Fruit fly (Drosophila melanogaster) whole organism, embryonic: ENCODE measurements around the gene meigo.

Experiments
- Atf-2 ChIP-seq: fragments of 200-800 bp; sonication (Bioruptor generic); optimal IDR thresholded peaks from 2 replicates; lab custom pipeline; 2016; ENCODE audit warnings: missing biosample characterization, missing genetic modification characterization
- Atf6 ChIP-seq: fragments of 200-800 bp; sonication (Bioruptor generic); IDR thresholded peaks from 2 replicates; pipeline ENCODE4 v1.3.6; 2022; ENCODE audit warnings: missing biosample characterization, missing genetic modification characterization
- Awh ChIP-seq: fragments of 200-800 bp; sonication (Bioruptor generic); IDR thresholded peaks from 2 replicates; pipeline ENCODE4, ENCODE4 v1.3.6; 2022; ENCODE audit warnings: missing biosample characterization, missing genetic modification characterization
- Bdp1 ChIP-seq: fragments of 200-800 bp; sonication (Bioruptor generic); optimal IDR thresholded peaks from 3 replicates; lab custom pipeline; 2016; ENCODE audit warnings: missing biosample characterization, missing genetic modification characterization
- CG14667 ChIP-seq: fragments of 200-800 bp; sonication (Bioruptor generic); IDR thresholded peaks from 2 replicates; pipeline ENCODE4 v1.3.6; 2022; ENCODE audit warnings: missing biosample characterization, missing genetic modification characterization
- CG14965 ChIP-seq: fragments of 200-800 bp; sonication (Bioruptor generic); optimal IDR thresholded peaks from 2 replicates; lab custom pipeline; 2016; ENCODE audit warnings: missing biosample characterization, missing genetic modification characterization, borderline replicate concordance
- CG1792 ChIP-seq: fragments of 200-800 bp; sonication (Bioruptor generic); optimal IDR thresholded peaks from 2 replicates; lab custom pipeline; 2016; ENCODE audit warnings: missing biosample characterization, missing genetic modification characterization
- CG30020 ChIP-seq: fragments of 200-800 bp; optimal IDR thresholded peaks from 2 replicates; lab custom pipeline; 2019; ENCODE audit warnings: missing biosample characterization, mild to moderate bottlenecking, missing genetic modification characterization, moderate library complexity
- CG31365 ChIP-seq: fragments of 200-800 bp; sonication (Bioruptor generic); optimal IDR thresholded peaks from 2 replicates; lab custom pipeline; 2018; ENCODE audit warnings: missing biosample characterization, mild to moderate bottlenecking, missing genetic modification characterization
- CG31388 ChIP-seq: fragments of 200-800 bp; sonication (Bioruptor generic); optimal IDR thresholded peaks from 2 replicates; lab custom pipeline; 2016; ENCODE audit warnings: missing biosample characterization, missing genetic modification characterization
- CG4707 ChIP-seq: fragments of 200-800 bp; sonication (Bioruptor generic); optimal IDR thresholded peaks from 2 replicates; lab custom pipeline; 2018; ENCODE audit warnings: missing biosample characterization, mild to moderate bottlenecking, missing genetic modification characterization, moderate library complexity
- CG4854 ChIP-seq: fragments of 200-800 bp; sonication (Bioruptor generic); optimal IDR thresholded peaks from 2 replicates; lab custom pipeline; 2016; ENCODE audit warnings: missing biosample characterization, missing genetic modification characterization, inconsistent platforms
- CG5245 ChIP-seq: fragments of 200-800 bp; sonication (Bioruptor generic); optimal IDR thresholded peaks from 3 replicates; lab custom pipeline; 2016; ENCODE audit warnings: missing biosample characterization, missing genetic modification characterization
- CG6254 ChIP-seq: fragments of 200-800 bp; sonication (Bioruptor generic); optimal IDR thresholded peaks from 3 replicates; lab custom pipeline; 2017; ENCODE audit warnings: mild to moderate bottlenecking, missing biosample characterization, missing genetic modification reagents, missing genetic modification characterization
- CG6272 ChIP-seq: fragments of 200-800 bp; sonication (Bioruptor generic); IDR thresholded peaks from 2 replicates; pipeline ENCODE4 v1.3.6; 2022; ENCODE audit warnings: missing biosample characterization, missing genetic modification characterization
- CG6765 ChIP-seq: fragments of 200-800 bp; sonication (Bioruptor generic); optimal IDR thresholded peaks from 3 replicates; lab custom pipeline; 2017; ENCODE audit warnings: missing biosample characterization, mild to moderate bottlenecking, missing genetic modification characterization
- CG6813 ChIP-seq: fragments of 200-800 bp; sonication (Bioruptor generic); optimal IDR thresholded peaks from 2 replicates; lab custom pipeline; 2017; ENCODE audit warnings: missing biosample characterization, missing genetic modification characterization, mild to moderate bottlenecking, moderate library complexity, missing genetic modification reagents
- CG7987 ChIP-seq: fragments of 200-800 bp; sonication (Bioruptor generic); optimal IDR thresholded peaks from 2 replicates; lab custom pipeline; 2018; ENCODE audit warnings: missing biosample characterization, mild to moderate bottlenecking, missing genetic modification characterization, moderate library complexity
- CG9215 ChIP-seq: fragments of 200-800 bp; sonication (Bioruptor generic); IDR thresholded peaks from 2 replicates; pipeline ENCODE4 v1.3.6; 2022; ENCODE audit warnings: missing biosample characterization, missing genetic modification characterization
- CG9932 ChIP-seq: fragments of 200-800 bp; sonication (Bioruptor generic); IDR thresholded peaks from 2 replicates; pipeline ENCODE4 v1.3.6; 2022; ENCODE audit warnings: missing biosample characterization, missing genetic modification characterization
- Dad ChIP-seq: fragments of 200-800 bp; sonication (Bioruptor generic); optimal IDR thresholded peaks from 3 replicates; lab custom pipeline; 2016; ENCODE audit warnings: missing biosample characterization, missing genetic modification characterization
- Dip3 ChIP-seq: fragments of 200-800 bp; sonication (Bioruptor generic); optimal IDR thresholded peaks from 3 replicates; lab custom pipeline; 2016; ENCODE audit warnings: missing biosample characterization, missing genetic modification characterization
- Ets97D ChIP-seq: fragments of 200-800 bp; sonication (Bioruptor generic); optimal IDR thresholded peaks from 3 replicates; lab custom pipeline; 2016; ENCODE audit warnings: missing biosample characterization, missing genetic modification characterization
- HLHmδ ChIP-seq: fragments of 200-800 bp; sonication (Bioruptor generic); optimal IDR thresholded peaks from 2 replicates; lab custom pipeline; 2018; ENCODE audit warnings: missing biosample characterization, mild to moderate bottlenecking, missing genetic modification characterization, moderate library complexity
- Hmx ChIP-seq: fragments of 200-800 bp; sonication (Bioruptor generic); optimal IDR thresholded peaks from 2 replicates; lab custom pipeline; 2016; ENCODE audit warnings: missing biosample characterization, missing genetic modification characterization
- Hr39 ChIP-seq: fragments of >200 bp; optimal IDR thresholded peaks from 2 replicates; lab custom pipeline; 2017
- Med ChIP-seq: fragments of 200-800 bp; sonication (Bioruptor generic); peaks from one replicate; lab custom pipeline; 2016; ENCODE audit warnings: missing biosample characterization, missing genetic modification characterization, mild to moderate bottlenecking, inconsistent platforms, moderate library complexity
- Nf-YC ChIP-seq: fragments of 200-800 bp; optimal IDR thresholded peaks from 3 replicates; lab custom pipeline; 2019; ENCODE audit warnings: missing biosample characterization, mild to moderate bottlenecking, missing genetic modification characterization, moderate library complexity
- Rx ChIP-seq: fragments of 200-800 bp; sonication (Bioruptor generic); IDR thresholded peaks from 2 replicates; pipeline ENCODE4 v1.3.6; 2022; ENCODE audit warnings: missing biosample characterization, missing genetic modification characterization
- TFAM ChIP-seq: fragments of 200-800 bp; sonication (Bioruptor generic); optimal IDR thresholded peaks from 2 replicates; lab custom pipeline; 2017; ENCODE audit warnings: missing biosample characterization, missing genetic modification characterization, inconsistent platforms
- Usf ChIP-seq: fragments of 200-800 bp; sonication (Bioruptor generic); optimal IDR thresholded peaks from 2 replicates; lab custom pipeline; 2017; ENCODE audit warnings: missing genotype, missing biosample characterization, missing genetic modification characterization
- Xbp1 ChIP-seq: fragments of 200-800 bp; sonication (Bioruptor generic); optimal IDR thresholded peaks from 3 replicates; lab custom pipeline; 2016; ENCODE audit warnings: missing biosample characterization, mild to moderate bottlenecking, missing genetic modification characterization
- ash1 ChIP-seq: fragments of 200-800 bp; sonication (Bioruptor generic); optimal IDR thresholded peaks from 2 replicates; lab custom pipeline; 2018; ENCODE audit warnings: missing biosample characterization, mild to moderate bottlenecking, missing genetic modification characterization
- crc ChIP-seq: fragments of 200-800 bp; sonication (Bioruptor generic); optimal IDR thresholded peaks from 2 replicates; lab custom pipeline; 2016; ENCODE audit warnings: missing biosample characterization, missing genetic modification characterization
- danr ChIP-seq: fragments of 200-800 bp; sonication (Bioruptor generic); IDR thresholded peaks from 2 replicates; pipeline ENCODE4 v1.3.6; 2022; ENCODE audit warnings: missing biosample characterization, missing genetic modification characterization
- disco-r ChIP-seq: fragments of 200-800 bp; sonication (Bioruptor generic); optimal IDR thresholded peaks from 2 replicates; lab custom pipeline; 2016; ENCODE audit warnings: missing biosample characterization, missing genetic modification characterization
- fd96Cb ChIP-seq: fragments of 200-800 bp; sonication (Bioruptor generic); optimal IDR thresholded peaks from 2 replicates; lab custom pipeline; 2018; ENCODE audit warnings: missing biosample characterization, mild to moderate bottlenecking, missing genetic modification characterization, moderate library complexity
- gcm2 ChIP-seq: fragments of 200-800 bp; sonication (Bioruptor generic); optimal IDR thresholded peaks from 2 replicates; lab custom pipeline; 2016; ENCODE audit warnings: missing biosample characterization, missing genetic modification characterization
- ind ChIP-seq: fragments of 200-800 bp; sonication (Bioruptor generic); optimal IDR thresholded peaks from 3 replicates; lab custom pipeline; 2016; ENCODE audit warnings: missing biosample characterization, missing genetic modification characterization
- kni ChIP-seq: fragments of 200-800 bp; sonication (Bioruptor generic); optimal IDR thresholded peaks from 3 replicates; lab custom pipeline; 2017; ENCODE audit warnings: mild to moderate bottlenecking, missing biosample characterization, missing genetic modification reagents, missing genetic modification characterization
- lab ChIP-seq: fragments of 200-800 bp; sonication (Bioruptor generic); optimal IDR thresholded peaks from 3 replicates; lab custom pipeline; 2017; ENCODE audit warnings: missing biosample characterization, missing genetic modification characterization, mild to moderate bottlenecking, moderate library complexity, missing genetic modification reagents
- pita ChIP-seq: fragments of 200-800 bp; sonication (Bioruptor generic); optimal IDR thresholded peaks from 2 replicates; lab custom pipeline; 2017; ENCODE audit warnings: missing biosample characterization, mild to moderate bottlenecking, missing genetic modification characterization
- pum ChIP-seq: fragments of 200-800 bp; sonication (Bioruptor generic); optimal IDR thresholded peaks from 2 replicates; lab custom pipeline; 2016; ENCODE audit warnings: missing biosample characterization, missing genetic modification characterization
- seq ChIP-seq: fragments of 200-800 bp; sonication (Bioruptor generic); IDR thresholded peaks from 2 replicates; pipeline ENCODE4 v1.3.6; 2022; ENCODE audit warnings: missing biosample characterization, missing genetic modification characterization
- shn ChIP-seq: fragments of 200-800 bp; sonication (Bioruptor generic); optimal IDR thresholded peaks from 3 replicates; lab custom pipeline; 2016; ENCODE audit warnings: missing biosample characterization, missing genetic modification characterization
- sr ChIP-seq: fragments of 200-800 bp; sonication (Bioruptor generic); IDR thresholded peaks from 3 replicates; pipeline ENCODE4 v1.3.6; 2022; ENCODE audit warnings: missing biosample characterization, missing genetic modification characterization
- stwl ChIP-seq: fragments of 200-800 bp; sonication (Bioruptor generic); optimal IDR thresholded peaks from 3 replicates; lab custom pipeline; 2018; ENCODE audit warnings: missing biosample characterization, mild to moderate bottlenecking, missing genetic modification characterization, moderate library complexity
- tin ChIP-seq: fragments of 200-800 bp; sonication (Bioruptor generic); optimal IDR thresholded peaks from 3 replicates; lab custom pipeline; 2016; ENCODE audit warnings: missing biosample characterization, missing genetic modification characterization
- trem ChIP-seq: fragments of 200-800 bp; optimal IDR thresholded peaks from 3 replicates; lab custom pipeline; 2019; ENCODE audit warnings: missing biosample characterization, mild to moderate bottlenecking, missing genetic modification characterization, moderate library complexity
- twi ChIP-seq: fragments of 200-800 bp; optimal IDR thresholded peaks from 2 replicates; lab custom pipeline; 2019; ENCODE audit warnings: missing biosample characterization, mild to moderate bottlenecking, missing genetic modification characterization, moderate library complexity
- usp ChIP-seq: fragments of >200 bp; optimal IDR thresholded peaks from 2 replicates; lab custom pipeline; 2017; ENCODE audit warnings: missing biosample characterization, missing genetic modification characterization
- wdn ChIP-seq: fragments of 200-800 bp; sonication (Bioruptor generic); IDR thresholded peaks from 2 replicates; pipeline ENCODE4 v1.3.6; 2022; ENCODE audit warnings: missing biosample characterization, missing genetic modification characterization
- zfh2 ChIP-seq: fragments of 200-800 bp; sonication (Bioruptor generic); optimal IDR thresholded peaks from 2 replicates; lab custom pipeline; 2016; ENCODE audit warnings: missing biosample characterization, missing genetic modification characterization

Gene meigo

DNA sequence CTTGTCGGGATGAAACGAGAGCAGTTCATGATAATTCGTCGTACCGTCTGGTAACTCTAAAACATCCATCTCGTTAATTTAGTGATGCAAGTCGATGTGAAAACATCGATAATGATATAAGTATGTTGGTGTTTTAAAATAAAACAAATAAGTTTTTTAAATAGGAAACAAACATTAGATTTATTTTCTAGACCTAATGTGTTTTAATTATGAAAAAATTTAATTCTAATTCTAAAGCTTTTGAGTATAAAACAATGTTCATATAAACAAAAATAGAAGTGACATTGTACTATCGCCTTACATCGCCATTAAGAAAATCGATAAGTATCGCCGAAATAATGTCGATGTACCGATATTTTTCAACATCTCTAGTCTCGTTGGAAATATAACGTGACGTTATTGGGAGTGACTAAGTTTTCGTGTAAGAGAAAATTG is 27.0 kb upstream of the meigo start, which contains the start of gene Rab11 (continued):
- TF ChIP-seq Ets97D (peak; percentile 14), CG4707 (GFP tag; lab: Kevin White, UChicago) (no peak), CG6254 (no peak), Awh (no peak), kni (peak; percentile 54), CG30020 (tag; lab: Kevin White, UChicago) (peak; percentile 67), CG6765 (GFP tag; lab: Kevin White, UChicago) (no peak), Bdp1 (GFP tag; lab: Kevin White, UChicago) (no peak), CG5245 (no peak), disco-r (GFP tag; lab: Kevin White, UChicago) (no peak), Usf (GFP tag; lab: Kevin White, UChicago) (no peak), CG6813 (no peak), Dip3 (GFP tag; lab: Kevin White, UChicago) (peak; percentile 3), Med (peak; percentile 57), shn (GFP tag; lab: Kevin White, UChicago) (no peak), danr (GFP tag; lab: Robert Waterston, UW) (no peak), Hmx (GFP tag; lab: Kevin White, UChicago) (peak; percentile 14), TFAM (GFP tag; lab: Kevin White, UChicago) (no peak), Rx (GFP tag; lab: Robert Waterston, UW) (no peak), CG4854 (GFP tag; lab: Kevin White, UChicago) (peak; percentile 8), seq (GFP tag; lab: Robert Waterston, UW) (no peak), zfh2 (GFP tag; lab: Kevin White, UChicago) (peak; percentile 23), ind (GFP tag; lab: Kevin White, UChicago) (peak; percentile 53), fd96Cb (tag; lab: Kevin White, UChicago) (no peak), crc (no peak), Xbp1 (GFP tag; lab: Kevin White, UChicago) (peak; percentile 71), Hr39 (lab: Kevin White, UChicago) (no peak), CG14965 (GFP tag; lab: Kevin White, UChicago) (no peak), CG6272 (GFP tag; lab: Robert Waterston, UW) (peak; percentile 34; the same call in 1 of the 2 replicates), HLHmδ (GFP tag; lab: Kevin White, UChicago) (no peak), Atf6 (peak; percentile 55; the same call in 1 of the 2 replicates), CG1792 (GFP tag; lab: Kevin White, UChicago) (no peak), Dad (GFP tag; lab: Kevin White, UChicago) (peak; percentile 27), twi (peak; percentile 11), CG7987 (GFP tag; lab: Kevin White, UChicago) (no peak), CG14667 (GFP tag; lab: Robert Waterston, UW) (no peak), sr (GFP tag; lab: Robert Waterston, UW) (no peak), Nf-YC (tag; lab: Kevin White, UChicago) (peak; percentile 55), pum (GFP tag; lab: Kevin White, UChicago) (peak; percentile 52), Atf-2 (peak; percentile 24), tin (GFP tag; lab: Kevin White, UChicago) (peak; percentile 50), CG31388 (GFP tag; lab: Kevin White, UChicago) (no peak), trem (tag; lab: Kevin White, UChicago) (peak; percentile 38), CG9215 (GFP tag; lab: Robert Waterston, UW) (peak; percentile 56; the same call in 1 of the 2 replicates), CG9932 (GFP tag; lab: Robert Waterston, UW) (peak; percentile 78), stwl (tag; lab: Kevin White, UChicago) (peak; percentile 69), CG31365 (no peak), gcm2 (GFP tag; lab: Kevin White, UChicago) (no peak), pita (GFP tag; lab: Kevin White, UChicago) (no peak), wdn (GFP tag; lab: Robert Waterston, UW) (no peak), ash1 (GFP tag; lab: Kevin White, UChicago) (no peak), usp (GFP tag; lab: Kevin White, UChicago) (no peak), lab (peak; percentile 44)
